Worm (Caenorhabditis elegans) whole organism, L3 larva: ENCODE measurements around the gene sca-1.

Experiments
- ceh-16 ChIP-seq: sonication (generic microtip); optimal IDR thresholded peaks from 2 replicates; lab custom pipeline; 2017; ENCODE audit warnings: missing biosample characterization, missing genetic modification characterization
- ceh-82 ChIP-seq: fragments of 150-350 bp; optimal IDR thresholded peaks from 2 replicates; lab custom pipeline; 2014; ENCODE audit warnings: missing biosample characterization, missing genetic modification characterization
- daf-12 ChIP-seq: fragments of 150-350 bp; optimal IDR thresholded peaks from 2 replicates; lab custom pipeline; 2014; ENCODE audit warnings: missing biosample characterization, missing genetic modification reagents, missing genetic modification characterization
- mdl-1 ChIP-seq: fragments of 150-350 bp; optimal IDR thresholded peaks from 2 replicates; lab custom pipeline; 2014; ENCODE audit warnings: missing biosample characterization, missing genetic modification characterization
- nfya-1 ChIP-seq: sonication (generic microtip); optimal IDR thresholded peaks from 2 replicates; lab custom pipeline; 2017; ENCODE audit warnings: missing genetic modification characterization, mild to moderate bottlenecking, missing compliant biosample characterization, antibody characterized with exemption, moderate library complexity; ENCODE audit not compliant: insufficient read depth
- nhr-25 ChIP-seq: sonication (generic microtip); optimal IDR thresholded peaks from 2 replicates; lab custom pipeline; 2017; ENCODE audit warnings: missing biosample characterization, missing genetic modification characterization
- nhr-28 ChIP-seq: fragments of 150-350 bp; optimal IDR thresholded peaks from 2 replicates; lab custom pipeline; 2014; ENCODE audit warnings: missing biosample characterization, missing genetic modification characterization
- pha-4 ChIP-seq: fragments of 150-350 bp; optimal IDR thresholded peaks from 2 replicates; lab custom pipeline; 2014; ENCODE audit warnings: missing biosample characterization, missing genetic modification reagents, missing genetic modification characterization
- unc-62 ChIP-seq: fragments of 150-350 bp; sonication (generic microtip); optimal IDR thresholded peaks from 4 replicates; lab custom pipeline; 2014; ENCODE audit warnings: missing biosample characterization, missing genetic modification reagents, missing genetic modification characterization
- ztf-11 ChIP-seq: fragments of 150-350 bp; optimal IDR thresholded peaks from 2 replicates; lab custom pipeline; 2014; ENCODE audit warnings: missing biosample characterization, missing genetic modification characterization

DNA sequence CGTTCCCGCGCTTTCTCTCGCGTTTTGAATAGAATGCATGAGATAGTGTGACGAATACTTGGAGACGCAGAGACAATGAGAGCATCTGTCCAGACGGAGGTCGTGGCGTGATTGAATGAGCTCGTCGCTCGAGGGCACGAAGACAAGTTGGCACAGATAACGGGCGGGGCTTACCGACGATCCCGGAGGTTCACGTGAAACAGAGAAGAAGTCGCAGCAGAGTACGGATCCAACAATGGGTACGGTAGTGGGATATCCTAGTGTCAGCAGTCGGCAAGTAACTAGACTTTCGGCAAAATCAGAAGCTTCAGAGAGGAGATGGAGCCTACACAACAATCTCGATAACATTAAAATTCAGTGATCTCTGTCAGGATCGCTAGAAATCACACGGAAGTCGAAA, 3.1 kb upstream of the sca-1 start:
- TF ChIP-seq nfya-1 (tag; lab: Kevin White, UChicago) (peak; percentile 57), daf-12 (tag; lab: Kevin White, UChicago) (no peak), ztf-11 (tag; lab: Kevin White, UChicago) (no peak), nhr-25 (no peak), nhr-28 (tag; lab: Kevin White, UChicago) (no peak), ceh-82 (no peak), unc-62 (GFP tag; lab: Kevin White, UChicago) (no peak), mdl-1 (tag; lab: Kevin White, UChicago) (no peak), ceh-16 (no peak), pha-4 (no peak)
